Fruit fly (Drosophila melanogaster): ENCODE measurements around the gene Cog8.

dm6 chr2L:11502698-11503097 is 4.0 kb upstream of the Cog8 start:
- TF ChIP-seq Ets98B (GFP tag; IDR thresholded peaks at IDR 0.05) = no peak
- no peak for TF ChIP-seq CG14655 (GFP tag; optimal IDR thresholded peaks at IDR 0.05)
- no peak for TF ChIP-seq CG9948 (tag; optimal IDR thresholded peaks at IDR 0.05)
- TF ChIP-seq CG12605 (GFP tag; IDR thresholded peaks at IDR 0.05) = no peak
- TF ChIP-seq CG8159 (tag; optimal IDR thresholded peaks at IDR 0.05) = no peak
- TF ChIP-seq CG10348 (GFP tag; IDR thresholded peaks at IDR 0.05) = no peak

Data from whole organism, pupa.